Fruit fly (Drosophila melanogaster): ENCODE data around the gene CG14204.

- no peak for TF ChIP-seq CG11617 (GFP tag; optimal IDR thresholded peaks at IDR 0.05)
- no peak for TF ChIP-seq kay (GFP tag; ENCODE audit: borderline replicate concordance)
- TF ChIP-seq pad (GFP tag; optimal IDR thresholded peaks at IDR 0.05) = no peak
- no peak for TF ChIP-seq cnc (optimal IDR thresholded peaks at IDR 0.05)
- no peak for TF ChIP-seq bab1 (GFP tag; optimal IDR thresholded peaks at IDR 0.05)
- TF ChIP-seq CG12768 (GFP tag; optimal IDR thresholded peaks at IDR 0.05) = no peak
- no peak for TF ChIP-seq Mnt (GFP tag; optimal IDR thresholded peaks at IDR 0.05)
- no peak for TF ChIP-seq Hr96 (GFP tag; optimal IDR thresholded peaks at IDR 0.05)
These were observed 48.0 kb upstream of the CG14204 start for dm6 chrX:19535394-19535793.

Data from whole organism, adult.